Fruit fly (Drosophila melanogaster) whole organism, prepupa: ENCODE measurements around the gene CG13064.

Experiments used
- CG9139 ChIP-seq: fragments of 200-800 bp; sonication (Bioruptor generic); optimal IDR thresholded peaks from 3 replicates; lab custom pipeline; 2017; ENCODE audit warnings: missing biosample characterization, mild to moderate bottlenecking, missing genetic modification characterization
- OdsH ChIP-seq: fragments of 200-800 bp; sonication (Bioruptor generic); optimal IDR thresholded peaks from 3 replicates; lab custom pipeline; 2016; ENCODE audit warnings: missing biosample characterization, missing genetic modification characterization
- vri ChIP-seq: fragments of 200-800 bp; sonication (Bioruptor generic); optimal IDR thresholded peaks from 3 replicates; lab custom pipeline; 2016; ENCODE audit warnings: missing biosample characterization, mild to moderate bottlenecking, missing genetic modification characterization

- no peak for TF ChIP-seq OdsH (GFP tag; lab: Kevin White, UChicago)
- TF ChIP-seq CG9139, result no peak
- TF ChIP-seq vri (GFP tag; lab: Kevin White, UChicago), result no peak
Measured at dm6 chr3L:16283821-16284220, 3.6 kb downstream of the CG13064 start, which contains the start of gene CG13048.
